Fruit fly (Drosophila melanogaster) whole organism, embryonic: ENCODE data around the gene CG6066.

Experiments
- Bteb2 ChIP-seq: fragments of 200-800 bp; sonication (Bioruptor generic); optimal IDR thresholded peaks from 2 replicates; lab custom pipeline; 2016; ENCODE audit warnings: missing biosample characterization, missing genetic modification characterization
- CG11456 ChIP-seq: fragments of 200-800 bp; sonication (Bioruptor generic); IDR thresholded peaks from 3 replicates; pipeline ENCODE4 v1.3.6; 2022; ENCODE audit warnings: missing biosample characterization, missing genetic modification characterization
- CG14667 ChIP-seq: fragments of 200-800 bp; sonication (Bioruptor generic); IDR thresholded peaks from 2 replicates; pipeline ENCODE4 v1.3.6; 2022; ENCODE audit warnings: missing biosample characterization, missing genetic modification characterization
- CG14860 ChIP-seq: fragments of 200-800 bp; sonication (Bioruptor generic); IDR thresholded peaks from 3 replicates; pipeline ENCODE4 v1.3.6; 2022; ENCODE audit warnings: missing biosample characterization, missing genetic modification characterization; ENCODE audit not compliant: partially characterized antibody
- CG17186 ChIP-seq: fragments of 200-800 bp; sonication (Bioruptor generic); optimal IDR thresholded peaks from 3 replicates; lab custom pipeline; 2017; ENCODE audit warnings: missing biosample characterization, missing genetic modification reagents, missing genetic modification characterization
- CG17328 ChIP-seq: fragments of 200-800 bp; sonication (Bioruptor generic); IDR thresholded peaks from 2 replicates; pipeline ENCODE4 v1.3.6; 2022; ENCODE audit warnings: missing biosample characterization, missing genetic modification characterization
- CG2712 ChIP-seq: fragments of 200-800 bp; optimal IDR thresholded peaks from 3 replicates; lab custom pipeline; 2019; ENCODE audit warnings: missing biosample characterization, mild to moderate bottlenecking, missing genetic modification characterization, moderate library complexity
- CG30431 ChIP-seq: fragments of 200-800 bp; sonication (Bioruptor generic); optimal IDR thresholded peaks from 2 replicates; lab custom pipeline; 2017; ENCODE audit warnings: missing biosample characterization, missing genetic modification characterization
- CG31224 ChIP-seq: fragments of 200-800 bp; sonication (Bioruptor generic); IDR thresholded peaks from 2 replicates; pipeline ENCODE4 v1.3.6; 2022; ENCODE audit warnings: missing biosample characterization, missing genetic modification characterization
- CG31388 ChIP-seq: fragments of 200-800 bp; sonication (Bioruptor generic); optimal IDR thresholded peaks from 2 replicates; lab custom pipeline; 2016; ENCODE audit warnings: missing biosample characterization, missing genetic modification characterization
- CG32532 ChIP-seq: fragments of 200-800 bp; sonication (Bioruptor generic); IDR thresholded peaks from 2 replicates; pipeline ENCODE4 v1.3.6; 2022; ENCODE audit warnings: missing biosample characterization, missing genetic modification characterization
- CG32772 ChIP-seq: fragments of 200-800 bp; sonication (Bioruptor generic); IDR thresholded peaks from 2 replicates; pipeline ENCODE4 v1.3.6; 2022; ENCODE audit warnings: missing biosample characterization, missing genetic modification characterization
- CG33557 ChIP-seq: fragments of 200-800 bp; sonication (Bioruptor generic); optimal IDR thresholded peaks from 2 replicates; lab custom pipeline; 2019; ENCODE audit warnings: missing biosample characterization, mild to moderate bottlenecking, missing genetic modification characterization, moderate library complexity
- CG4424 ChIP-seq: fragments of 200-800 bp; sonication (Bioruptor generic); optimal IDR thresholded peaks from 3 replicates; lab custom pipeline; 2016; ENCODE audit warnings: missing biosample characterization, missing genetic modification characterization
- CG6175 ChIP-seq: fragments of 200-800 bp; sonication (Bioruptor generic); IDR thresholded peaks from 3 replicates; pipeline ENCODE4 v1.3.6; 2022; ENCODE audit warnings: missing biosample characterization, missing genetic modification characterization
- CG7357 ChIP-seq: fragments of 200-800 bp; sonication (Bioruptor generic); IDR thresholded peaks from 3 replicates; pipeline ENCODE4 v1.3.6; 2022; ENCODE audit warnings: missing biosample characterization, missing genetic modification characterization
- CG7963 ChIP-seq: fragments of 200-800 bp; sonication (Bioruptor generic); IDR thresholded peaks from 3 replicates; pipeline ENCODE4 v1.3.6; 2022; ENCODE audit warnings: missing biosample characterization, missing genetic modification characterization; ENCODE audit not compliant: partially characterized antibody
- CG8281 ChIP-seq: fragments of 200-800 bp; sonication (Bioruptor generic); optimal IDR thresholded peaks from 2 replicates; lab custom pipeline; 2018; ENCODE audit warnings: missing biosample characterization, mild to moderate bottlenecking, missing genetic modification characterization, moderate library complexity
- CG8944 ChIP-seq: fragments of 200-800 bp; sonication (Bioruptor generic); optimal IDR thresholded peaks from 3 replicates; lab custom pipeline; 2016; ENCODE audit warnings: missing biosample characterization, missing genetic modification characterization
- Chrac-16 ChIP-seq: fragments of 200-800 bp; sonication (Bioruptor generic); optimal IDR thresholded peaks from 3 replicates; lab custom pipeline; 2016; ENCODE audit warnings: missing biosample characterization, missing genetic modification characterization
- CrebB ChIP-seq: fragments of 200-800 bp; sonication (Bioruptor generic); optimal IDR thresholded peaks from 3 replicates; lab custom pipeline; 2018; ENCODE audit warnings: missing biosample characterization, mild to moderate bottlenecking, missing genetic modification characterization
- D ChIP-seq, 2 experiments: fragments of 200-800 bp in 1 of 2; fragments of >200 bp in 1 of 2; sonication (Bioruptor generic) in 1 of 2; optimal IDR thresholded peaks; 2 replicates in 1 of 2; 3 replicates in 1 of 2; lab custom pipeline; 2017; ENCODE audit warnings: mild to moderate bottlenecking in 1 of 2, missing biosample characterization in 1 of 2, missing genetic modification characterization in 1 of 2, missing genetic modification reagents in 1 of 2
- Drgx ChIP-seq: fragments of 200-800 bp; sonication (Bioruptor generic); IDR thresholded peaks from 2 replicates; pipeline ENCODE4 v1.3.6; 2022; ENCODE audit warnings: missing biosample characterization, missing genetic modification characterization
- Eip74EF ChIP-seq, 2 experiments: fragments of 200-800 bp in 1 of 2; fragments of >200 bp in 1 of 2; sonication (Bioruptor generic) in 1 of 2; optimal IDR thresholded peaks; 2 replicates each; lab custom pipeline; 2017 to 2019; ENCODE audit warnings: missing biosample characterization in 2 of 2, missing genetic modification characterization in 2 of 2, mild to moderate bottlenecking in 1 of 2, moderate library complexity in 1 of 2
- Kr ChIP-seq: fragments of 200-800 bp; sonication (Bioruptor generic); optimal IDR thresholded peaks from 2 replicates; lab custom pipeline; 2017; ENCODE audit warnings: missing biosample characterization, mild to moderate bottlenecking, missing genetic modification characterization
- Lpt ChIP-seq: fragments of >200 bp; optimal IDR thresholded peaks from 2 replicates; lab custom pipeline; 2018; ENCODE audit warnings: missing biosample characterization, missing genetic modification characterization
- Oli ChIP-seq: fragments of 200-800 bp; sonication (Bioruptor generic); optimal IDR thresholded peaks from 2 replicates; lab custom pipeline; 2018; ENCODE audit warnings: missing biosample characterization, mild to moderate bottlenecking, missing genetic modification characterization, moderate library complexity
- Sry-β ChIP-seq: fragments of 200-800 bp; sonication (Bioruptor generic); optimal IDR thresholded peaks from 2 replicates; lab custom pipeline; 2018; ENCODE audit warnings: missing biosample characterization, mild to moderate bottlenecking, missing genetic modification characterization, moderate library complexity
- bowl ChIP-seq: fragments of 200-800 bp; sonication (Bioruptor generic); IDR thresholded peaks from 2 replicates; pipeline ENCODE4 v1.3.6; 2022; ENCODE audit warnings: missing biosample characterization, missing genetic modification characterization
- chm ChIP-seq: fragments of 200-800 bp; sonication (Bioruptor generic); IDR thresholded peaks from 2 replicates; pipeline ENCODE4 v1.3.6; 2022; ENCODE audit warnings: missing biosample characterization, missing genetic modification characterization
- dm ChIP-seq: fragments of 200-800 bp; sonication (Bioruptor generic); optimal IDR thresholded peaks from 3 replicates; lab custom pipeline; 2016; ENCODE audit warnings: missing biosample characterization, missing genetic modification characterization
- dysf ChIP-seq: fragments of 200-800 bp; sonication (Bioruptor generic); IDR thresholded peaks from 3 replicates; pipeline ENCODE4 v1.3.6; 2022; ENCODE audit warnings: missing biosample characterization, missing genetic modification characterization
- ftz-f1 ChIP-seq: fragments of 200-800 bp; sonication (Bioruptor generic); optimal IDR thresholded peaks from 2 replicates; lab custom pipeline; 2016; ENCODE audit warnings: missing biosample characterization, missing genetic modification characterization
- hth ChIP-seq: fragments of >200 bp; optimal IDR thresholded peaks from 2 replicates; lab custom pipeline; 2017; ENCODE audit warnings: inconsistent platforms
- lbe ChIP-seq: fragments of 200-800 bp; sonication (Bioruptor generic); optimal IDR thresholded peaks from 2 replicates; lab custom pipeline; 2016; ENCODE audit warnings: missing biosample characterization, mild to moderate bottlenecking, missing genetic modification characterization
- nau ChIP-seq: fragments of 200-800 bp; sonication (Bioruptor generic); optimal IDR thresholded peaks from 3 replicates; lab custom pipeline; 2017; ENCODE audit warnings: missing biosample characterization, mild to moderate bottlenecking, missing genetic modification characterization, missing genetic modification reagents
- oc ChIP-seq: fragments of 200-800 bp; sonication (Bioruptor generic); optimal IDR thresholded peaks from 2 replicates; lab custom pipeline; 2018; ENCODE audit warnings: missing biosample characterization, mild to moderate bottlenecking, missing genetic modification characterization, moderate library complexity
- p53 ChIP-seq: fragments of 200-800 bp; sonication (Bioruptor generic); optimal IDR thresholded peaks from 2 replicates; lab custom pipeline; 2016; ENCODE audit warnings: missing biosample characterization, missing genetic modification characterization
- pnt ChIP-seq: fragments of 200-800 bp; sonication (Bioruptor generic); optimal IDR thresholded peaks from 3 replicates; lab custom pipeline; 2016; ENCODE audit warnings: missing biosample characterization, missing genetic modification characterization
- prd ChIP-seq, 3 experiments: fragments of >200 bp in 2 of 3; fragments of 200-800 bp in 1 of 3; sonication (Bioruptor generic) in 1 of 3; optimal IDR thresholded peaks in 2 of 3; IDR thresholded peaks in 1 of 3; 2 replicates in 2 of 3; 3 replicates in 1 of 3; pipeline versions ENCODE4 v1.3.6 to Lab custom; 2017 to 2022; ENCODE audit warnings: missing biosample characterization in 1 of 3, missing genetic modification characterization in 1 of 3
- sc ChIP-seq, 3 experiments: fragments of >200 bp in 2 of 3; fragments of 200-800 bp in 1 of 3; sonication (Bioruptor generic) in 1 of 3; optimal IDR thresholded peaks; 2 replicates in 2 of 3; 3 replicates in 1 of 3; lab custom pipeline; 2017; ENCODE audit warnings: mild to moderate bottlenecking in 1 of 3, missing biosample characterization in 1 of 3, missing genetic modification characterization in 1 of 3, missing genetic modification reagents in 1 of 3
- sd ChIP-seq: fragments of 200-800 bp; sonication (Bioruptor generic); optimal IDR thresholded peaks from 3 replicates; lab custom pipeline; 2018; ENCODE audit warnings: missing biosample characterization, mild to moderate bottlenecking, missing genetic modification characterization, moderate library complexity
- sug ChIP-seq: fragments of 200-800 bp; optimal IDR thresholded peaks from 2 replicates; lab custom pipeline; 2019; ENCODE audit warnings: missing biosample characterization, mild to moderate bottlenecking, missing genetic modification characterization, moderate library complexity
- tna ChIP-seq: fragments of 200-800 bp; sonication (Bioruptor generic); IDR thresholded peaks from 2 replicates; pipeline ENCODE4 v1.3.6; 2022; ENCODE audit warnings: missing biosample characterization, missing genetic modification characterization; ENCODE audit not compliant: partially characterized antibody
- twi ChIP-seq: fragments of 200-800 bp; optimal IDR thresholded peaks from 2 replicates; lab custom pipeline; 2019; ENCODE audit warnings: missing biosample characterization, mild to moderate bottlenecking, missing genetic modification characterization, moderate library complexity
- usp ChIP-seq: fragments of >200 bp; optimal IDR thresholded peaks from 2 replicates; lab custom pipeline; 2017; ENCODE audit warnings: missing biosample characterization, missing genetic modification characterization
- zf30C ChIP-seq: fragments of 200-800 bp; sonication (Bioruptor generic); optimal IDR thresholded peaks from 3 replicates; lab custom pipeline; 2018; ENCODE audit warnings: missing biosample characterization, mild to moderate bottlenecking, missing genetic modification characterization

CG6066 gene

dm6 chr3R:27111784-27112602 is 4.5 kb downstream of the CG6066 start, which contains the start of the genes gb and CG5815 (continued):
- TF ChIP-seq Bteb2 (GFP tag; lab: Kevin White, UChicago) = peak; percentile 78
- TF ChIP-seq nau (GFP tag; lab: Kevin White, UChicago) = no peak
- peak; percentile 92 for TF ChIP-seq Sry-β (GFP tag; lab: Kevin White, UChicago)
- TF ChIP-seq CG33557 (GFP tag; lab: Kevin White, UChicago) = peak; percentile 77
- TF ChIP-seq pnt (GFP tag; lab: Kevin White, UChicago) = peak; percentile 50
- TF ChIP-seq CG14860 = peak; percentile 97
- peak; percentile 65 for TF ChIP-seq CG8944 (GFP tag; lab: Kevin White, UChicago)
- TF ChIP-seq CG7357 (GFP tag; lab: Robert Waterston, UW) = peak; percentile 78
- peak; percentile 86; the same call in 2 of the 3 replicates for TF ChIP-seq CG6175
- TF ChIP-seq oc (tag; lab: Kevin White, UChicago) = no peak
- peak; percentile 96 for TF ChIP-seq CG32532
- TF ChIP-seq chm = peak; percentile 86
- TF ChIP-seq lbe (GFP tag; lab: Kevin White, UChicago) = peak; percentile 90
- TF ChIP-seq CG11456 = peak; percentile 92
- no peak for TF ChIP-seq D (optimal IDR thresholded peaks at IDR 0.05; lab: Kevin White, UChicago)
- TF ChIP-seq D (GFP tag; optimal IDR thresholded peaks at IDR 0.05; lab: Kevin White, UChicago) = peak; percentile 80
- TF ChIP-seq CG4424 = peak; percentile 93
- TF ChIP-seq dysf (GFP tag; lab: Robert Waterston, UW) = peak; percentile 89
- TF ChIP-seq ftz-f1 (GFP tag; lab: Kevin White, UChicago) = peak; percentile 78
- peak; percentile 88 for TF ChIP-seq CG7963 (GFP tag; lab: Robert Waterston, UW)
- TF ChIP-seq CG17328 (GFP tag; lab: Robert Waterston, UW) = peak; percentile 92
- TF ChIP-seq tna (GFP tag; lab: Robert Waterston, UW) = peak; percentile 86
- TF ChIP-seq Oli = peak; percentile 85
- peak; percentile 87 for TF ChIP-seq CG31224 (GFP tag; lab: Robert Waterston, UW)
- TF ChIP-seq CG32772 (GFP tag; lab: Robert Waterston, UW) = peak; percentile 87
- peak; percentile 93 for TF ChIP-seq Chrac-16
- peak; percentile 89 for TF ChIP-seq CG30431
- peak; percentile 87 for TF ChIP-seq CG14667
- no peak for TF ChIP-seq sc (optimal IDR thresholded peaks at IDR 0.05; lab: Kevin White, UChicago)
- TF ChIP-seq sc (GFP tag; optimal IDR thresholded peaks at IDR 0.05; lab: Kevin White, UChicago) = peak; percentile 76
- TF ChIP-seq zf30C (GFP tag; lab: Kevin White, UChicago) = no peak
- no peak for TF ChIP-seq prd (optimal IDR thresholded peaks at IDR 0.05; lab: Kevin White, UChicago)
- peak; percentile 95 for TF ChIP-seq prd (GFP tag; IDR thresholded peaks at IDR 0.05; lab: Robert Waterston, UW)
- no peak for TF ChIP-seq Kr (GFP tag; lab: Kevin White, UChicago)
- TF ChIP-seq CG31388 (GFP tag; lab: Kevin White, UChicago) = peak; percentile 78
- no peak for TF ChIP-seq Eip74EF (GFP tag; optimal IDR thresholded peaks at IDR 0.05; lab: Kevin White, UChicago)
- peak; percentile 66 for TF ChIP-seq CG8281
- TF ChIP-seq usp (GFP tag; lab: Kevin White, UChicago) = no peak
- peak; percentile 91 for TF ChIP-seq Drgx
- peak; percentile 79 for TF ChIP-seq twi (tag; lab: Kevin White, UChicago)
- TF ChIP-seq dm (GFP tag; lab: Kevin White, UChicago) = peak; percentile 85
- TF ChIP-seq sd (tag; lab: Kevin White, UChicago) = no peak
- TF ChIP-seq CG2712 (tag; lab: Kevin White, UChicago) = peak; percentile 93
- TF ChIP-seq bowl (GFP tag; lab: Robert Waterston, UW) = peak; percentile 73
- no peak for TF ChIP-seq sug (tag; lab: Kevin White, UChicago)
- peak; percentile 65 for TF ChIP-seq CG17186 (GFP tag; lab: Kevin White, UChicago)
- no peak for TF ChIP-seq p53 (GFP tag; lab: Kevin White, UChicago)
- TF ChIP-seq hth = no peak
- TF ChIP-seq Lpt (GFP tag; lab: Kevin White, UChicago) = no peak
- peak; percentile 59 for TF ChIP-seq CrebB (tag; lab: Kevin White, UChicago)
